Worm (Caenorhabditis elegans): ENCODE data around the gene B0496.1.

The B0496.1 gene

DNA sequence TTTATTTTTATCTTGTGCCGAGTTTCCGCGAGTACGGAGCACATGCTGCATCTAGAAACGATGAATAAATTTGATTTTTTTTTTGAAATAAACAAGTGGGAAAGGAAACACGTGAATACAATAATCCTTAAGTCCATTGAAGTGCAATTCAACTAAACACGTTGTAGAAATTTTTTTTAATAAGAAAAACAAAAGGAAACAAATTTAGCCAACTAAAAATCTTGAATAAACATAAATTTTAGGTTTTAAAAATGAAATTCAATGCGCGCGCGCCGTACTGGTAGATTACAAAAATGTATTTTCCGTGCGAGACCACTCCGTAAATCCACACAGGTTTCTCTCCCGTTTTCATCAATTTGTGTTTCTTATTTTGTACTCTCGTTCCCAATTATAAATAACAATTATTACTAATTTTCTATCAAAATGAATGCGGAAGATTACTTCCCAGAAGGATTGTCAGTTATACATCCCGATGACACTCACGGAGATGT, 27.1 kb downstream of the B0496.1 start, which contains the start of the genes plk-3 and F55G1.6 (continued):
- TF ChIP-seq efl-1 (GFP tag; optimal IDR thresholded peaks at IDR 0.05) (peak; percentile 94), madf-8 (GFP tag; conservative IDR thresholded peaks at IDR 0.05) (peak; percentile 73), madf-6 (GFP tag; IDR thresholded peaks at IDR 0.05) (peak; percentile 91), ceh-91 (GFP tag; IDR thresholded peaks at IDR 0.05) (peak; percentile 73), D2030.7 (GFP tag; IDR thresholded peaks at IDR 0.05) (peak; percentile 57)

DNA sequence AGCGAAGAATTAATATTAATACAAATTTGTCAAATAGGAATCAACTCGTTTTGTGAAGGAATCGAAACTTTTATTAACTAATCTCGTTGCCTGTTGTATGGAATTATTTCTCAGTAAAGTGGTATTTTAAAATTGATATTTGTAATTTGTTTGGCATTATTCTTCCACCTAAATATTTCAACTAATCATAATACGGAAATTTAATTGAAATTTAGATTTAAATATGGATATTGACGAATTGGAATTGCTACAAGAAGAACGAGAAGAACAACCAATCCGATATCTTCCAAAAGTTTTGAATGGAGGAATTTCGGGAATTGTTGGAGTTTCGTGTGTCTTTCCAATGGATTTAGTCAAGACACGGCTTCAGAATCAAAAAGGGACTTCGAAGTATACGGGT, 28.7 kb downstream of the B0496.1 start, which contains the start of gene slc-25A18.2:
TSS of gene slc-25A18.2 (plus strand) at position 216 of the 400 bp plus-strand sequence.
- TF ChIP-seq nhr-120 (GFP tag; IDR thresholded peaks at IDR 0.05), result no peak
- no peak for TF ChIP-seq ztf-26 (tag; optimal IDR thresholded peaks at IDR 0.05)
- TF ChIP-seq ama-1 (optimal IDR thresholded peaks at IDR 0.05), result no peak
- no peak for TF ChIP-seq ama-1 (GFP tag; optimal IDR thresholded peaks at IDR 0.05)

DNA sequence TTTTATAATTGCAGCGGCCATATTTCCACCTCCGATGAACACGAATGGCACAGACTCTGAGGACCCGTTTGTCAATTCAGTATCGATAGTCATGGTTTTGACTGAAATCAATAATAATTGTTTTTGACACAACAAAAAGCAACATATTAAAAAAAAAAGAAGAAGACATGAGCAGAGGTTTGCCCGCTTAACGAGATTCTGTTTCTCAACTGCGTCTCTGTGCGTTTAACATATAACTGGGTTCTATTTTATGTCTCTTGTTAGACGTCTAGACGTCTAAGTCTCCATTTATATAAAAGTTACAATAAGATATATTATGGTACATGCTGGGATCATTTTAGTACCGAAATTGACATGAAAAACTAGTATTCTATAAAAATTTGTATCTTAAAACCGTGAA, 31.1 kb downstream of the B0496.1 start, which contains the start of gene pycr-4:
TSS of gene pycr-4 (minus strand) at position 101 of the 400 bp plus-strand sequence.
- TF ChIP-seq rec-8 (tag; optimal IDR thresholded peaks at IDR 0.05) (no peak), hmg-1.2 (GFP tag; IDR thresholded peaks at IDR 0.05) (peak; percentile 36; the same call in 1 of the 2 replicates)

- TF ChIP-seq madf-10 (tag; optimal IDR thresholded peaks at IDR 0.05) (no peak), Y53G8AR.9 (GFP tag; conservative IDR thresholded peaks at IDR 0.05) (0 out of 2 replicates have a peak, but pooled peaks have one; percentile 42), cebp-1 (GFP tag; IDR thresholded peaks at IDR 0.05) (no peak), cebp-1 (tag; optimal IDR thresholded peaks at IDR 0.05) (no peak), F57A8.1 (GFP tag; optimal IDR thresholded peaks at IDR 0.05) (no peak), efl-1 (GFP tag; optimal IDR thresholded peaks at IDR 0.05) (peak; percentile 99), B0336.3 (GFP tag; IDR thresholded peaks at IDR 0.05) (0 out of 2 replicates have a peak, but pooled peaks have one; percentile 17), Y67H2A.10 (GFP tag; conservative IDR thresholded peaks at IDR 0.05) (peak; percentile 56; the same call in 1 of the 2 replicates), D2030.7 (GFP tag; IDR thresholded peaks at IDR 0.05) (peak; percentile 93), mcd-1 (GFP tag; IDR thresholded peaks at IDR 0.05) (peak; percentile 54; the same call in 1 of the 2 replicates), C17E4.6 (GFP tag; IDR thresholded peaks at IDR 0.05) (peak; percentile 59; the same call in 1 of the 2 replicates), K11D2.4 (GFP tag; IDR thresholded peaks at IDR 0.05) (no peak), ekl-4 (GFP tag; IDR thresholded peaks at IDR 0.05) (peak; percentile 72), ceh-91 (GFP tag; IDR thresholded peaks at IDR 0.05) (peak; percentile 92), madf-8 (GFP tag; conservative IDR thresholded peaks at IDR 0.05) (peak; percentile 95), madf-6 (GFP tag; IDR thresholded peaks at IDR 0.05) (peak; percentile 99), Y95B8A.8 (GFP tag; IDR thresholded peaks at IDR 0.05) (peak; percentile 92), dpl-1 (GFP tag; optimal IDR thresholded peaks at IDR 0.05) (peak; percentile 98), hsf-1 (GFP tag; IDR thresholded peaks at IDR 0.05) (peak; percentile 73; the same call in 1 of the 2 replicates), hrde-1 (tag; optimal IDR thresholded peaks at IDR 0.05; ENCODE audit: borderline replicate concordance) (peak; percentile 69), lin-35 (GFP tag; optimal IDR thresholded peaks at IDR 0.05) (peak in 2 of 3 experiments; percentile 25 to 64), pbrm-1 (GFP tag; IDR thresholded peaks at IDR 0.05) (peak; percentile 90), nhr-90 (tag; optimal IDR thresholded peaks at IDR 0.05) (no peak), nhr-120 (GFP tag; IDR thresholded peaks at IDR 0.05) (no peak), ztf-25 (GFP tag; IDR thresholded peaks at IDR 0.05) (no peak), F33H1.4 (GFP tag; IDR thresholded peaks at IDR 0.05) (peak; percentile 98), snpc-4 (GFP tag; optimal IDR thresholded peaks at IDR 0.05) (peak; percentile 77), snpc-4 (tag; optimal IDR thresholded peaks at IDR 0.05) (peak in 3 of 4 experiments; percentile 40 to 61 (median 41)), lsl-1 (GFP tag; optimal IDR thresholded peaks at IDR 0.05) (peak; percentile 98), madf-3 (GFP tag; IDR thresholded peaks at IDR 0.05) (peak; percentile 89), snpc-3.4 (tag; optimal IDR thresholded peaks at IDR 0.05) (peak; percentile 94), snpc-1.3 (tag; optimal IDR thresholded peaks at IDR 0.05; ENCODE audit: insufficient read depth) (peak; percentile 50), F49E8.2 (tag; optimal IDR thresholded peaks at IDR 0.05; ENCODE audit: insufficient read depth) (peak; percentile 84), xnd-1 (tag; optimal IDR thresholded peaks at IDR 0.05) (peak; percentile 95), ztf-3 (GFP tag; optimal IDR thresholded peaks at IDR 0.05) (no peak), rec-8 (tag; optimal IDR thresholded peaks at IDR 0.05) (no peak)
Observed at ce11 chrIV:7477697-7478096, 31.6 kb downstream of the B0496.1 start.

Data from whole organism, young adult.